Worm (Caenorhabditis elegans) whole organism, L1 larva: Measurements from ENCODE around the gene K11D12.6.

ENCODE experiments used
- C16A3.4 ChIP-seq: fragments of 150-350 bp; optimal IDR thresholded peaks from 2 replicates; lab custom pipeline; 2014; ENCODE audit warnings: missing biosample characterization, missing genetic modification characterization
- C34B4.2 ChIP-seq: sonication (generic microtip); optimal IDR thresholded peaks from 2 replicates; lab custom pipeline; 2017; ENCODE audit warnings: mild to moderate bottlenecking, missing genetic modification characterization, missing compliant biosample characterization
- aha-1 ChIP-seq: fragments of 150-350 bp; optimal IDR thresholded peaks from 2 replicates; lab custom pipeline; 2014; ENCODE audit warnings: missing biosample characterization, missing genetic modification characterization
- alr-1 ChIP-seq: fragments of 200-800 bp; sonication (Bioruptor generic); optimal IDR thresholded peaks from 2 replicates; lab custom pipeline; 2018; ENCODE audit warnings: borderline replicate concordance, mild to moderate bottlenecking, missing genetic modification characterization, missing compliant biosample characterization
- aly-2 ChIP-seq: fragments of 150-350 bp; optimal IDR thresholded peaks from 2 replicates; lab custom pipeline; 2014; ENCODE audit warnings: missing biosample characterization, missing genetic modification characterization
- ama-1 ChIP-seq: fragments of 150-350 bp; optimal IDR thresholded peaks from 2 replicates; lab custom pipeline; 2014
- blmp-1 ChIP-seq: fragments of 150-350 bp; optimal IDR thresholded peaks from 2 replicates; lab custom pipeline; 2014; ENCODE audit warnings: missing biosample characterization, missing genetic modification characterization
- ceh-63 ChIP-seq: fragments of 200-800 bp; sonication (Bioruptor generic); optimal IDR thresholded peaks from 2 replicates; lab custom pipeline; 2018; ENCODE audit warnings: mild to moderate bottlenecking, missing genetic modification characterization, missing compliant biosample characterization
- ceh-8 ChIP-seq: fragments of 200-800 bp; sonication (Bioruptor generic); optimal IDR thresholded peaks from 2 replicates; lab custom pipeline; 2018; ENCODE audit warnings: mild to moderate bottlenecking, missing genetic modification characterization, moderate library complexity, missing compliant biosample characterization
- ceh-82 ChIP-seq, 3 experiments: fragments of 150-350 bp in 1 of 3; sonication (generic microtip) in 2 of 3; optimal IDR thresholded peaks; 2 replicates each; lab custom pipeline; 2014 to 2017; ENCODE audit warnings: missing biosample characterization in 3 of 3, missing genetic modification characterization in 3 of 3
- ceh-88 ChIP-seq: fragments of 200-800 bp; sonication (Bioruptor generic); IDR thresholded peaks from 2 replicates; pipeline ENCODE4 v1.3.6; 2022; ENCODE audit warnings: missing genetic modification characterization, missing compliant biosample characterization
- ces-1 ChIP-seq: fragments of 150-350 bp; optimal IDR thresholded peaks from 2 replicates; lab custom pipeline; 2014; ENCODE audit warnings: missing biosample characterization, missing genetic modification reagents, missing genetic modification characterization
- dpl-1 ChIP-seq, 3 experiments: fragments of 150-350 bp in 2 of 3; sonication (generic microtip) in 1 of 3; optimal IDR thresholded peaks; 2 replicates each; lab custom pipeline; 2014 to 2017; ENCODE audit warnings: missing biosample characterization in 3 of 3, missing genetic modification characterization in 3 of 3, missing genetic modification reagents in 3 of 3
- dsc-1 ChIP-seq: sonication (generic microtip); optimal IDR thresholded peaks from 2 replicates; lab custom pipeline; 2016; ENCODE audit warnings: mild to moderate bottlenecking, missing genetic modification characterization, missing compliant biosample characterization
- efl-1 ChIP-seq, 4 experiments: fragments of 150-350 bp; optimal IDR thresholded peaks in 3 of 4; peaks in 1 of 4; 1 replicate in 1 of 4; 2 replicates in 3 of 4; lab custom pipeline; 2014; ENCODE audit warnings: missing biosample characterization in 2 of 4, missing genetic modification characterization in 2 of 4, missing genetic modification reagents in 2 of 4
- egl-27 ChIP-seq, 2 experiments: fragments of 150-350 bp in 1 of 2; sonication (generic microtip); optimal IDR thresholded peaks; 3 replicates each; lab custom pipeline; 2017 to 2018; ENCODE audit warnings: missing biosample characterization in 2 of 2, missing genetic modification characterization in 2 of 2, missing genetic modification reagents in 2 of 2
- elt-3 ChIP-seq, 6 experiments: fragments of 150-350 bp in 1 of 6; sonication (generic microtip); optimal IDR thresholded peaks; 2 replicates each; lab custom pipeline; 2017 to 2018; ENCODE audit warnings: missing biosample characterization in 6 of 6, missing genetic modification characterization in 6 of 6, inconsistent platforms in 1 of 6
- fkh-10 ChIP-seq: sonication (generic microtip); optimal IDR thresholded peaks from 2 replicates; lab custom pipeline; 2017; ENCODE audit warnings: missing biosample characterization, missing genetic modification reagents, missing genetic modification characterization
- fkh-8 ChIP-seq: sonication (generic microtip); optimal IDR thresholded peaks from 2 replicates; lab custom pipeline; 2016; ENCODE audit warnings: mild to moderate bottlenecking, missing genetic modification characterization, missing compliant biosample characterization
- fos-1 ChIP-seq: fragments of 150-350 bp; optimal IDR thresholded peaks from 2 replicates; lab custom pipeline; 2014; ENCODE audit warnings: missing biosample characterization, missing genetic modification characterization
- grh-1 ChIP-seq: fragments of 200-800 bp; sonication (Bioruptor generic); IDR thresholded peaks from 2 replicates; pipeline ENCODE4 v1.3.6; 2022; ENCODE audit warnings: missing genetic modification reagents, missing genetic modification characterization, missing compliant biosample characterization
- hlh-17 ChIP-seq: fragments of 200-800 bp; sonication (Bioruptor generic); optimal IDR thresholded peaks from 2 replicates; lab custom pipeline; 2018; ENCODE audit warnings: missing genetic modification characterization, mild to moderate bottlenecking, missing compliant biosample characterization, moderate library complexity, borderline replicate concordance
- hlh-4 ChIP-seq: sonication (generic microtip); optimal IDR thresholded peaks from 2 replicates; lab custom pipeline; 2016; ENCODE audit warnings: mild to moderate bottlenecking, missing genetic modification characterization, missing compliant biosample characterization
- irx-1 ChIP-seq: sonication (generic microtip); optimal IDR thresholded peaks from 2 replicates; lab custom pipeline; 2016; ENCODE audit warnings: missing genetic modification characterization, missing compliant biosample characterization
- jun-1 ChIP-seq: fragments of 150-350 bp; optimal IDR thresholded peaks from 2 replicates; lab custom pipeline; 2014; ENCODE audit warnings: missing biosample characterization, missing genetic modification reagents, missing genetic modification characterization
- lin-13 ChIP-seq: fragments of 150-350 bp; optimal IDR thresholded peaks from 2 replicates; lab custom pipeline; 2014; ENCODE audit warnings: missing biosample characterization, missing genetic modification reagents, missing genetic modification characterization
- lir-3 ChIP-seq: sonication (generic microtip); optimal IDR thresholded peaks from 2 replicates; lab custom pipeline; 2016; ENCODE audit warnings: mild to moderate bottlenecking, missing genetic modification characterization, moderate library complexity, missing compliant biosample characterization; ENCODE audit not compliant: poor library complexity
- mab-9 ChIP-seq: fragments of 200-800 bp; sonication (Bioruptor generic); IDR thresholded peaks from 2 replicates; pipeline ENCODE4 v1.3.6; 2022; ENCODE audit warnings: missing genetic modification reagents, missing genetic modification characterization, missing compliant biosample characterization
- mdl-1 ChIP-seq, 2 experiments: fragments of 150-350 bp; optimal IDR thresholded peaks; 2 replicates each; lab custom pipeline; 2014 to 2017; ENCODE audit warnings: missing biosample characterization in 2 of 2, missing genetic modification characterization in 2 of 2, inconsistent platforms in 1 of 2
- mef-2 ChIP-seq: fragments of 150-350 bp; optimal IDR thresholded peaks from 2 replicates; lab custom pipeline; 2014; ENCODE audit warnings: missing biosample characterization, missing genetic modification characterization
- mep-1 ChIP-seq: fragments of 150-350 bp; optimal IDR thresholded peaks from 2 replicates; lab custom pipeline; 2014; ENCODE audit warnings: missing biosample characterization, missing genetic modification characterization
- nhr-19 ChIP-seq: fragments of 200-800 bp; sonication (Bioruptor generic); conservative IDR thresholded peaks from 2 replicates; pipeline ENCODE4 v1.3.6; 2022; ENCODE audit warnings: missing genetic modification characterization, missing compliant biosample characterization
- nhr-20 ChIP-seq: sonication (generic microtip); optimal IDR thresholded peaks from 2 replicates; lab custom pipeline; 2016; ENCODE audit warnings: mild to moderate bottlenecking, missing genetic modification characterization, missing compliant biosample characterization
- nhr-237 ChIP-seq: fragments of 150-350 bp; optimal IDR thresholded peaks from 2 replicates; lab custom pipeline; 2014; ENCODE audit warnings: missing biosample characterization, missing genetic modification characterization
- nhr-28 ChIP-seq: fragments of 150-350 bp; optimal IDR thresholded peaks from 2 replicates; lab custom pipeline; 2014; ENCODE audit warnings: missing biosample characterization, missing genetic modification characterization
- nhr-77 ChIP-seq: fragments of 150-350 bp; optimal IDR thresholded peaks from 2 replicates; lab custom pipeline; 2014; ENCODE audit warnings: missing biosample characterization, missing genetic modification characterization
- nhr-84 ChIP-seq: sonication (generic microtip); optimal IDR thresholded peaks from 2 replicates; lab custom pipeline; 2017; ENCODE audit warnings: missing biosample characterization, missing genetic modification characterization
- nhr-85 ChIP-seq: sonication (generic microtip); peaks from one replicate; lab custom pipeline; 2016; ENCODE audit warnings: missing genetic modification characterization, inconsistent platforms, missing compliant biosample characterization
- pax-3 ChIP-seq: fragments of 200-800 bp; sonication (Bioruptor generic); optimal IDR thresholded peaks from 2 replicates; lab custom pipeline; 2018; ENCODE audit warnings: mild to moderate bottlenecking, missing genetic modification characterization, moderate library complexity, missing compliant biosample characterization
- pqm-1 ChIP-seq: sonication (generic microtip); optimal IDR thresholded peaks from 3 replicates; lab custom pipeline; 2017; ENCODE audit warnings: missing biosample characterization, missing genetic modification characterization
- rnt-1 ChIP-seq: sonication (generic microtip); optimal IDR thresholded peaks from 2 replicates; lab custom pipeline; 2016; ENCODE audit warnings: mild to moderate bottlenecking, missing genetic modification characterization, moderate library complexity, missing compliant biosample characterization
- sox-4 ChIP-seq: sonication (generic microtip); optimal IDR thresholded peaks from 2 replicates; lab custom pipeline; 2016; ENCODE audit warnings: missing genetic modification characterization, missing compliant biosample characterization
- sptf-1 ChIP-seq: fragments of 150-350 bp; optimal IDR thresholded peaks from 2 replicates; lab custom pipeline; 2014; ENCODE audit warnings: missing biosample characterization, missing genetic modification characterization
- tbx-2 ChIP-seq: sonication (generic microtip); optimal IDR thresholded peaks from 2 replicates; lab custom pipeline; 2016; ENCODE audit warnings: missing genetic modification characterization, missing compliant biosample characterization
- tlp-1 ChIP-seq: fragments of 150-350 bp; optimal IDR thresholded peaks from 2 replicates; lab custom pipeline; 2014; ENCODE audit warnings: missing biosample characterization, missing genetic modification characterization
- unc-30 ChIP-seq: sonication (generic microtip); optimal IDR thresholded peaks from 2 replicates; lab custom pipeline; 2017; ENCODE audit warnings: missing biosample characterization, missing genetic modification characterization
- unc-62 ChIP-seq: fragments of 150-350 bp; optimal IDR thresholded peaks from 2 replicates; lab custom pipeline; 2014; ENCODE audit warnings: missing biosample characterization, missing genetic modification reagents, missing genetic modification characterization
- unc-98 ChIP-seq: fragments of 200-800 bp; sonication (Bioruptor generic); IDR thresholded peaks from 2 replicates; pipeline ENCODE4 v1.3.6; 2022; ENCODE audit warnings: missing genetic modification characterization, missing compliant biosample characterization
- vab-15 ChIP-seq: sonication (generic microtip); optimal IDR thresholded peaks from 2 replicates; lab custom pipeline; 2017; ENCODE audit warnings: missing genotype, mild to moderate bottlenecking, missing genetic modification characterization, missing compliant biosample characterization
- xbp-1 ChIP-seq: sonication (generic microtip); optimal IDR thresholded peaks from 2 replicates; lab custom pipeline; 2016; ENCODE audit warnings: missing genetic modification characterization, missing compliant biosample characterization
- zag-1 ChIP-seq: fragments of 150-350 bp; optimal IDR thresholded peaks from 2 replicates; lab custom pipeline; 2014; ENCODE audit warnings: missing biosample characterization, missing genetic modification characterization
- zip-4 ChIP-seq: fragments of 200-800 bp; sonication (Bioruptor generic); optimal IDR thresholded peaks from 2 replicates; lab custom pipeline; 2018; ENCODE audit warnings: mild to moderate bottlenecking, missing genetic modification characterization, moderate library complexity, missing compliant biosample characterization

Gene K11D12.6

DNA sequence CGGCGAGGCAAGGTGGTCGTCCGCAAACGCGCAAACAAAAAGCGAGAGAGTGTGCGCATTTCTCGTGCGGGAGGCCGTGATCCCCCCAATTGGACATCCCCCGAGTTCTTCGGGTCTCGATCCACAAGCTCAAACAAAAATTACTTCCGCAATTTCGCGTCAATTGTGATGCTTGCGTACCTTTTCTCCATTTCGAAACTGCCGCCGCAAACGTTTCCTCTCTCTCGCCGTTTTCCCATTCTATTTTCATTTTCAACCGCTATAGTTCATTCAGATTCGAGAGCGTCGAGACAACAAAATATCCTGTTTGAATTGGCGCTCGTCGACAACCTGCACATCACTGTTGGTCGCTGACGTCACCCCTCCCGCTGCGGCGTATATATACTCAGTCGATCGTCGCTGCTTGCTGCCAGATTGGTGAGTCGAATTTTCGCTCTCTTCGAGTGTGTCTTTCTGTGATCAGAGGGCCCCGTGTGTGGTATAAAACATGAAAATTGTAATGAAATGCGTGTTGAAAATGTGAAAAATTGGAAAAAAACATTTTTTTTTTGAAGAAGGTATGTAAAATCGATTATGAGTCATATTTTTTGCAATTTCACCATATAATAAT, 14.5 kb upstream of the K11D12.6 start, which contains the start of the genes pqn-51 and K11D12.14 (continued):
- TF ChIP-seq C16A3.4 (tag; lab: Kevin White, UChicago) = peak; percentile 91
- peak in 4 of 6 experiments; percentile 32 to 84 (median 57) for TF ChIP-seq elt-3 (tag; optimal IDR thresholded peaks at IDR 0.05; lab: Kevin White, UChicago)
- peak; percentile 98 for TF ChIP-seq nhr-20 (tag; lab: Kevin White, UChicago)
- TF ChIP-seq tbx-2 (tag; lab: Kevin White, UChicago) = peak; percentile 98
- peak; percentile 97 for TF ChIP-seq nhr-77
- TF ChIP-seq jun-1 (tag; lab: Kevin White, UChicago) = peak; percentile 96
- no peak for TF ChIP-seq nhr-28
- peak; percentile 94 to 95 (median 94) for TF ChIP-seq dpl-1 (GFP tag; optimal IDR thresholded peaks at IDR 0.05; lab: Kevin White, UChicago)
- TF ChIP-seq dsc-1 (tag; lab: Kevin White, UChicago) = peak; percentile 97
- peak in 1 of 2 experiments; percentile 74 for TF ChIP-seq egl-27 (tag; optimal IDR thresholded peaks at IDR 0.05; lab: Kevin White, UChicago)
- no peak for TF ChIP-seq pqm-1
- TF ChIP-seq unc-98 (GFP tag; lab: Robert Waterston, UW) = peak; percentile 84
- TF ChIP-seq unc-62 (GFP tag; lab: Kevin White, UChicago) = no peak
- peak; percentile 56 to 89 (median 62) for TF ChIP-seq ceh-82 (tag; optimal IDR thresholded peaks at IDR 0.05; lab: Kevin White, UChicago)
- peak; percentile 90 for TF ChIP-seq fkh-10 (GFP tag; lab: Kevin White, UChicago)
- peak; percentile 97 for TF ChIP-seq grh-1
- TF ChIP-seq irx-1 = peak; percentile 95
- TF ChIP-seq fkh-8 (tag; lab: Kevin White, UChicago) = peak; percentile 98
- no peak for TF ChIP-seq zag-1 (tag; lab: Kevin White, UChicago)
- TF ChIP-seq nhr-85 = peak; percentile 98
- TF ChIP-seq hlh-17 (GFP tag; lab: Kevin White, UChicago) = no peak
- TF ChIP-seq alr-1 (tag; lab: Kevin White, UChicago) = no peak
- peak; percentile 82 to 95 for TF ChIP-seq efl-1 (optimal IDR thresholded peaks at IDR 0.05; lab: Kevin White, UChicago)
- peak; percentile 92 to 99 for TF ChIP-seq efl-1 (GFP tag; optimal IDR thresholded peaks at IDR 0.05 in 1 of 2; lab: Kevin White, UChicago)
- peak; percentile 74 for TF ChIP-seq aly-2
- peak; percentile 91 for TF ChIP-seq lin-13 (GFP tag; lab: Kevin White, UChicago)
- TF ChIP-seq mep-1 = peak; percentile 96
- peak; percentile 88 for TF ChIP-seq ceh-8
- TF ChIP-seq zip-4 = peak; percentile 90
- TF ChIP-seq rnt-1 (tag; lab: Kevin White, UChicago) = peak; percentile 66
- TF ChIP-seq lir-3 (tag; lab: Kevin White, UChicago) = peak; percentile 79
- no peak for TF ChIP-seq ces-1
- peak; percentile 99 for TF ChIP-seq blmp-1 (tag; lab: Kevin White, UChicago)
- peak; percentile 91 for TF ChIP-seq pax-3
- TF ChIP-seq xbp-1 = peak; percentile 99
- no peak for TF ChIP-seq sptf-1 (tag; lab: Kevin White, UChicago)
- no peak for TF ChIP-seq tlp-1 (tag; lab: Kevin White, UChicago)
- TF ChIP-seq hlh-4 (tag; lab: Kevin White, UChicago) = peak; percentile 46
- peak; percentile 51 for TF ChIP-seq C34B4.2 (tag; lab: Kevin White, UChicago)
- no peak for TF ChIP-seq nhr-84 (tag; lab: Kevin White, UChicago)
- TF ChIP-seq nhr-237 = peak; percentile 75
- TF ChIP-seq ceh-63 (GFP tag; lab: Kevin White, UChicago) = peak; percentile 69
- TF ChIP-seq fos-1 (tag; lab: Kevin White, UChicago) = peak; percentile 90
- TF ChIP-seq aha-1 (tag; lab: Kevin White, UChicago) = no peak
- TF ChIP-seq ama-1 (lab: Kevin White, UChicago) = peak; percentile 95
- TF ChIP-seq nhr-19 = peak; percentile 98
- no peak for TF ChIP-seq unc-30
- peak; percentile 95 for TF ChIP-seq mab-9 (GFP tag; lab: Robert Waterston, UW)
- peak; percentile 68 for TF ChIP-seq mef-2 (tag; lab: Kevin White, UChicago)
- peak; percentile 93 for TF ChIP-seq ceh-88 (GFP tag; lab: Robert Waterston, UW)
- TF ChIP-seq sox-4 = peak; percentile 85
- TF ChIP-seq vab-15 (tag; lab: Kevin White, UChicago) = peak; percentile 73
- peak in 1 of 2 experiments; percentile 88 for TF ChIP-seq mdl-1 (tag; optimal IDR thresholded peaks at IDR 0.05; lab: Kevin White, UChicago)
